Fruit fly (Drosophila melanogaster): Measurements from ENCODE around the gene CG8813.
A peak's percentile ranks its signal among the peaks of the same experiment; 100 is the strongest.

CG8813 gene

DNA sequence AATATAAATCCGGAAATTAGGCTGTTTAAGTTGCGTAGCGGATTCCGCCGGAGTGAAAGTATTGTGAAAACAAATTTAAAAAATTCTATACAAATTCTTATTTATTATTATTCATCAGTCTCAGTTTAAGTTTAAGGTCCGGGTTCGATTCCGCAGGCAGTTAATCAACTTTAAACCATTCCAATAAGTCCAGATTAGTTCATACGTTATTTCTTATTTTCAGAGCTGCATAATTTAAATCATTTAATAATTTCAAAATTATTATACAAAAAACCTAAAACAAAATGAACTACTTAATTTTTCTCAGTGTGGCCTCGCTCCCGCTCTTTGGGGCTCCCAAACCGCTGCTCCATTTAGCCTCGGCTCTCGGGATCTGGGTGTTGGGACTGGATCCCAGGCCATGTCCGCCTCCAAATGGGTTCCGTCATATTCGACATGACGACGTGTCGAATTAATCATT, 39.1 kb upstream of the CG8813 start (continued):
- TF ChIP-seq dmrt11E (tag; optimal IDR thresholded peaks at IDR 0.05) (peak; percentile 94), CG3995 (GFP tag; optimal IDR thresholded peaks at IDR 0.05) (peak; percentile 33), sens (GFP tag) (peak; percentile 96), so (GFP tag; IDR thresholded peaks at IDR 0.05) (peak; percentile 82), CG10321 (GFP tag; IDR thresholded peaks at IDR 0.05) (peak; percentile 31; the same call in 1 of the 2 replicates), CG12769 (tag; optimal IDR thresholded peaks at IDR 0.05) (peak; percentile 70), CG13296 (GFP tag; optimal IDR thresholded peaks at IDR 0.05) (peak; percentile 88), Atf3 (GFP tag; optimal IDR thresholded peaks at IDR 0.05) (no peak), CG2202 (tag; optimal IDR thresholded peaks at IDR 0.05) (peak; percentile 81), ERR (GFP tag; optimal IDR thresholded peaks at IDR 0.05) (no peak), CG8478 (optimal IDR thresholded peaks at IDR 0.05) (no peak), E2f1 (GFP tag; IDR thresholded peaks at IDR 0.05) (peak; percentile 66; the same call in 1 of the 2 replicates), bowl (GFP tag; IDR thresholded peaks at IDR 0.05) (no peak), bigmax (GFP tag; optimal IDR thresholded peaks at IDR 0.05) (no peak), sob (GFP tag; IDR thresholded peaks at IDR 0.05) (peak; percentile 75; the same call in 1 of the 2 replicates), CG11398 (GFP tag; optimal IDR thresholded peaks at IDR 0.05) (no peak), CG12299 (tag; optimal IDR thresholded peaks at IDR 0.05) (peak; percentile 61), CG1024 (GFP tag; IDR thresholded peaks at IDR 0.05) (no peak), CG15601 (tag; optimal IDR thresholded peaks at IDR 0.05) (peak; percentile 91), Mad (GFP tag; optimal IDR thresholded peaks at IDR 0.05) (peak; percentile 71), Ssrp (tag; optimal IDR thresholded peaks at IDR 0.05) (peak; percentile 92), Sox100B (GFP tag; optimal IDR thresholded peaks at IDR 0.05) (peak; percentile 97), trem (tag; optimal IDR thresholded peaks at IDR 0.05) (peak; percentile 85), CG11560 (tag; IDR thresholded peaks at IDR 0.05) (no peak), Asciz (GFP tag; optimal IDR thresholded peaks at IDR 0.05) (peak; percentile 93), CG1602 (GFP tag; optimal IDR thresholded peaks at IDR 0.05) (peak; percentile 85), CG9215 (GFP tag; IDR thresholded peaks at IDR 0.05) (peak; percentile 78), tio (GFP tag; optimal IDR thresholded peaks at IDR 0.05) (peak; percentile 93), CG4730 (GFP tag; IDR thresholded peaks at IDR 0.05) (peak; percentile 57; the same call in 1 of the 2 replicates), CG2678 (tag; optimal IDR thresholded peaks at IDR 0.05) (peak; percentile 95), CG8924 (tag; optimal IDR thresholded peaks at IDR 0.05) (peak; percentile 94), tna (GFP tag; IDR thresholded peaks at IDR 0.05; ENCODE audit: partially characterized antibody) (no peak), MBD-R2 (GFP tag; IDR thresholded peaks at IDR 0.05) (no peak; the same call in 1 of the 2 replicates), lbe (GFP tag; optimal IDR thresholded peaks at IDR 0.05) (peak; percentile 76), sug (tag; optimal IDR thresholded peaks at IDR 0.05) (peak; percentile 79), Lhr (GFP tag; optimal IDR thresholded peaks at IDR 0.05) (peak; percentile 69), Hr78 (GFP tag; optimal IDR thresholded peaks at IDR 0.05) (peak in 1 of 2 experiments; percentile 80), CG6689 (GFP tag; IDR thresholded peaks at IDR 0.05) (peak; percentile 89), Lim3 (GFP tag; IDR thresholded peaks at IDR 0.05) (no peak), abd-A (tag; optimal IDR thresholded peaks at IDR 0.05) (no peak), CG12942 (GFP tag; optimal IDR thresholded peaks at IDR 0.05) (peak; percentile 61), CG18262 (tag; optimal IDR thresholded peaks at IDR 0.05) (peak; percentile 98), Side (GFP tag; optimal IDR thresholded peaks at IDR 0.05) (peak; percentile 47), CG8765 (GFP tag; IDR thresholded peaks at IDR 0.05) (0 out of 2 replicates have a peak, but pooled peaks have one; percentile 10), row (GFP tag; IDR thresholded peaks at IDR 0.05) (peak; percentile 82), CG4328 (GFP tag; optimal IDR thresholded peaks at IDR 0.05) (peak; percentile 87), CG12391 (tag; optimal IDR thresholded peaks at IDR 0.05) (peak; percentile 92), Ets65A (GFP tag) (peak; percentile 76), hth (optimal IDR thresholded peaks at IDR 0.05) (no peak), crc (GFP tag; optimal IDR thresholded peaks at IDR 0.05) (no peak), Max (GFP tag; optimal IDR thresholded peaks at IDR 0.05) (peak; percentile 86), CG10979 (tag; optimal IDR thresholded peaks at IDR 0.05) (peak; percentile 96)
